Fruit fly (Drosophila melanogaster): ENCODE data around the gene CG17834.

The CG17834 gene

DNA sequence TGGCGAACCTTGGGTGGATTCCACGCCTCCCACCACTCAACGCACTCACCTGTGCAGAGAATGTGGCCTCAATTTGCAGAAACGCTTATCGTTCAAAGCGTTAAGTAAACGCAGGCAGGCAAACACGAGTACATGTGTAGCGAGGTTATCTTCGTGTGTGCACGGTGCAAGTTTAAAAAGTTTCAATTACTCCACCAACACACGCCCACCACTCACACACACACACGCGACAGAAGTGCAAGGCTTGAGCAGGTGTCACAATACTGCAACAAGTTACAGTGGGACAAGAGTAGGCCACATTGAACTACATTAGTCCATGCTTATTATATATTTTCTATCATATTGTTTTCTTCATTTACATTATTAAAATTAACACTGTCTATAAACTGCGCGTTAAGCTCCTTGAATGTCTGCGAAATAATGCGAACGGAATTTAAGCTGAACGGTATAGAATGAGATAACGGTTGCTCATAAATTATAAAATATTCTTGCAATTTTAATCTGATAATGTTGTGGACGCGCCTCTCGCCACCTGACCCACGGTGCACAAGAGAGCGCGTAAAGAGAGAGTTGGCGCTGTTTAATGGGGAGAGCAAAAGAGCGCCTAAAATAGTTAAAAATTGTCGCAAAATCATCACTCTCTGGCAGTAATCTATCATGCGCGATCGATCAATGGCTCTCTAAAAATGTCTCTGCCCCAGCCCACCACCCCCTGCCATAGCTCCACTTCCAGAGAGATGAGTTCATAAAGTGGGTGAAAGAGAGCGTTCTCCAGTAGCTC, 5.8 kb downstream of the CG17834 start (continued):
- TF ChIP-seq pb (GFP tag; optimal IDR thresholded peaks at IDR 0.05), result peak; percentile 67
- peak; percentile 95 for TF ChIP-seq E2f1 (GFP tag; IDR thresholded peaks at IDR 0.05)
- TF ChIP-seq CG5245 (GFP tag; optimal IDR thresholded peaks at IDR 0.05), result peak; percentile 93
- peak; percentile 75 for TF ChIP-seq dm (GFP tag; optimal IDR thresholded peaks at IDR 0.05)
- peak; percentile 92 for TF ChIP-seq nom (GFP tag; optimal IDR thresholded peaks at IDR 0.05)
- TF ChIP-seq dpn (GFP tag; optimal IDR thresholded peaks at IDR 0.05), result peak; percentile 81 to 94
- TF ChIP-seq abd-A (tag; optimal IDR thresholded peaks at IDR 0.05), result peak; percentile 86
- peak; percentile 99 for TF ChIP-seq sens (GFP tag)
- TF ChIP-seq Usf (GFP tag; optimal IDR thresholded peaks at IDR 0.05), result peak; percentile 77
- no peak for TF ChIP-seq D (optimal IDR thresholded peaks at IDR 0.05)
- TF ChIP-seq D (GFP tag; optimal IDR thresholded peaks at IDR 0.05), result peak; percentile 96
- peak; percentile 92 for TF ChIP-seq chn (GFP tag; optimal IDR thresholded peaks at IDR 0.05)
- TF ChIP-seq hkb (optimal IDR thresholded peaks at IDR 0.05), result no peak
- TF ChIP-seq hkb (GFP tag; IDR thresholded peaks at IDR 0.05), result peak; percentile 98
- TF ChIP-seq CG4707 (GFP tag; optimal IDR thresholded peaks at IDR 0.05), result peak; percentile 97
- TF ChIP-seq fd64A (GFP tag; optimal IDR thresholded peaks at IDR 0.05), result peak; percentile 97
- TF ChIP-seq D19A (tag; optimal IDR thresholded peaks at IDR 0.05), result peak; percentile 94
- TF ChIP-seq nerfin-1 (tag; optimal IDR thresholded peaks at IDR 0.05), result peak; percentile 95
- TF ChIP-seq cg (GFP tag; optimal IDR thresholded peaks at IDR 0.05), result peak; percentile 85
- TF ChIP-seq Dll (GFP tag; IDR thresholded peaks at IDR 0.05; ENCODE audit: partially characterized antibody), result peak; percentile 58; the same call in 2 of the 4 replicates
- no peak for TF ChIP-seq CG16813 (GFP tag; IDR thresholded peaks at IDR 0.05; ENCODE audit: partially characterized antibody)
- TF ChIP-seq org-1 (GFP tag; optimal IDR thresholded peaks at IDR 0.05), result peak; percentile 93
- TF ChIP-seq CG10959 (GFP tag; IDR thresholded peaks at IDR 0.05), result peak; percentile 78
- TF ChIP-seq CG6254 (GFP tag; optimal IDR thresholded peaks at IDR 0.05), result peak; percentile 94
- TF ChIP-seq YL-1 (GFP tag; optimal IDR thresholded peaks at IDR 0.05), result peak; percentile 80
- TF ChIP-seq usp (GFP tag; optimal IDR thresholded peaks at IDR 0.05), result no peak
- TF ChIP-seq Drgx (GFP tag; IDR thresholded peaks at IDR 0.05), result peak; percentile 97
- TF ChIP-seq disco-r (GFP tag; optimal IDR thresholded peaks at IDR 0.05), result peak; percentile 88
- TF ChIP-seq Atf3 (GFP tag; optimal IDR thresholded peaks at IDR 0.05), result peak; percentile 84
- TF ChIP-seq ci (GFP tag; IDR thresholded peaks at IDR 0.05), result peak; percentile 96
- peak in 1 of 3 experiments; percentile 91 for TF ChIP-seq lola (GFP tag; optimal IDR thresholded peaks at IDR 0.05)
- TF ChIP-seq bbx (GFP tag; IDR thresholded peaks at IDR 0.05; ENCODE audit: partially characterized antibody), result no peak; the same call in 1 of the 2 replicates
- peak; percentile 74 for TF ChIP-seq CG10543 (GFP tag; optimal IDR thresholded peaks at IDR 0.05)
- TF ChIP-seq H2.0 (GFP tag; IDR thresholded peaks at IDR 0.05), result peak; percentile 86
- peak; percentile 58 for TF ChIP-seq ERR (GFP tag; optimal IDR thresholded peaks at IDR 0.05)
- TF ChIP-seq Dip3 (GFP tag; optimal IDR thresholded peaks at IDR 0.05), result peak; percentile 69
- TF ChIP-seq MESR4 (GFP tag; optimal IDR thresholded peaks at IDR 0.05), result peak; percentile 51
- TF ChIP-seq CG1603 (tag; optimal IDR thresholded peaks at IDR 0.05), result peak; percentile 94
- peak; percentile 97 for TF ChIP-seq CG7839 (tag; optimal IDR thresholded peaks at IDR 0.05)
- peak; percentile 91 for TF ChIP-seq odd (GFP tag; optimal IDR thresholded peaks at IDR 0.05)
- TF ChIP-seq gce (GFP tag; IDR thresholded peaks at IDR 0.05), result peak; percentile 90
- TF ChIP-seq CG11696 (GFP tag; IDR thresholded peaks at IDR 0.05), result peak; percentile 75
- peak; percentile 50 for TF ChIP-seq CG7745 (tag; optimal IDR thresholded peaks at IDR 0.05)
- TF ChIP-seq CG9437 (GFP tag; optimal IDR thresholded peaks at IDR 0.05), result peak; percentile 70
- peak; percentile 95 for TF ChIP-seq CG11093 (GFP tag; IDR thresholded peaks at IDR 0.05)
- TF ChIP-seq Atf6 (GFP tag; IDR thresholded peaks at IDR 0.05), result peak; percentile 83
- TF ChIP-seq CG7556 (GFP tag; optimal IDR thresholded peaks at IDR 0.05), result peak; percentile 76
- peak in 1 of 3 experiments; percentile 90 for TF ChIP-seq Stat92E (GFP tag; optimal IDR thresholded peaks at IDR 0.05)
- no peak; the same call in 1 of the 2 replicates for TF ChIP-seq wdn (GFP tag; IDR thresholded peaks at IDR 0.05)
